Fruit fly (Drosophila melanogaster) whole organism, embryonic: ENCODE measurements around the gene CG8560.

Experiments
- Ada2b ChIP-seq: fragments of 200-800 bp; sonication (Bioruptor generic); IDR thresholded peaks from 2 replicates; pipeline ENCODE4 v1.3.6; 2022; ENCODE audit warnings: missing biosample characterization, missing genetic modification characterization
- B-H1 ChIP-seq: fragments of 200-800 bp; sonication (Bioruptor generic); IDR thresholded peaks from 3 replicates; pipeline ENCODE4 v1.3.6; 2022; ENCODE audit warnings: missing biosample characterization, missing genetic modification characterization
- CG1024 ChIP-seq: fragments of 200-800 bp; sonication (Bioruptor generic); IDR thresholded peaks from 2 replicates; pipeline ENCODE4 v1.3.6; 2022; ENCODE audit warnings: missing biosample characterization, missing genetic modification characterization
- CG10274 ChIP-seq: fragments of 200-800 bp; sonication (Bioruptor generic); optimal IDR thresholded peaks from 3 replicates; lab custom pipeline; 2017; ENCODE audit warnings: missing biosample characterization, mild to moderate bottlenecking, missing genetic modification characterization
- CG10431 ChIP-seq: fragments of 200-800 bp; sonication (Bioruptor generic); optimal IDR thresholded peaks from 3 replicates; lab custom pipeline; 2018; ENCODE audit warnings: missing biosample characterization, mild to moderate bottlenecking, missing genetic modification characterization
- CG11093 ChIP-seq: fragments of 200-800 bp; sonication (Bioruptor generic); IDR thresholded peaks from 3 replicates; pipeline ENCODE4 v1.3.6; 2022; ENCODE audit warnings: missing biosample characterization, missing genetic modification characterization
- CG11504 ChIP-seq: fragments of 200-800 bp; sonication (Bioruptor generic); optimal IDR thresholded peaks from 3 replicates; lab custom pipeline; 2019; ENCODE audit warnings: missing biosample characterization, mild to moderate bottlenecking, missing genetic modification characterization, moderate library complexity
- CG12299 ChIP-seq: fragments of 200-800 bp; sonication (Bioruptor generic); optimal IDR thresholded peaks from 2 replicates; lab custom pipeline; 2018; ENCODE audit warnings: missing biosample characterization, mild to moderate bottlenecking, missing genetic modification characterization
- CG13424 ChIP-seq: fragments of 200-800 bp; sonication (Bioruptor generic); optimal IDR thresholded peaks from 2 replicates; lab custom pipeline; 2019; ENCODE audit warnings: missing biosample characterization, mild to moderate bottlenecking, missing genetic modification characterization, moderate library complexity
- CG13894 ChIP-seq: fragments of 200-800 bp; sonication (Bioruptor generic); optimal IDR thresholded peaks from 3 replicates; lab custom pipeline; 2018; ENCODE audit warnings: missing biosample characterization, mild to moderate bottlenecking, missing genetic modification characterization, moderate library complexity
- CG14441 ChIP-seq: fragments of 200-800 bp; sonication (Bioruptor generic); IDR thresholded peaks from 2 replicates; pipeline ENCODE4 v1.3.6; 2022; ENCODE audit warnings: missing biosample characterization, missing genetic modification characterization
- CG1602 ChIP-seq: fragments of 200-800 bp; sonication (Bioruptor generic); optimal IDR thresholded peaks from 3 replicates; lab custom pipeline; 2016; ENCODE audit warnings: missing biosample characterization, missing genetic modification characterization
- CG1647 ChIP-seq: fragments of 200-800 bp; sonication (Bioruptor generic); optimal IDR thresholded peaks from 3 replicates; lab custom pipeline; 2016; ENCODE audit warnings: missing biosample characterization, missing genetic modification characterization
- CG17361 ChIP-seq: fragments of 200-800 bp; sonication (Bioruptor generic); IDR thresholded peaks from 3 replicates; pipeline ENCODE4 v1.3.6; 2022; ENCODE audit warnings: missing biosample characterization, missing genetic modification characterization
- CG17612 ChIP-seq: fragments of 200-800 bp; sonication (Bioruptor generic); IDR thresholded peaks from 2 replicates; pipeline ENCODE4 v1.3.6; 2022; ENCODE audit warnings: missing biosample characterization, missing genetic modification characterization
- CG1792 ChIP-seq: fragments of 200-800 bp; sonication (Bioruptor generic); optimal IDR thresholded peaks from 2 replicates; lab custom pipeline; 2016; ENCODE audit warnings: missing biosample characterization, missing genetic modification characterization
- CG31365 ChIP-seq: fragments of 200-800 bp; sonication (Bioruptor generic); optimal IDR thresholded peaks from 2 replicates; lab custom pipeline; 2018; ENCODE audit warnings: missing biosample characterization, mild to moderate bottlenecking, missing genetic modification characterization
- CG6689 ChIP-seq: fragments of 200-800 bp; sonication (Bioruptor generic); IDR thresholded peaks from 2 replicates; pipeline ENCODE4 v1.3.6; 2022; ENCODE audit warnings: missing biosample characterization, missing genetic modification characterization
- CG7786 ChIP-seq: fragments of 200-800 bp; sonication (Bioruptor generic); optimal IDR thresholded peaks from 2 replicates; lab custom pipeline; 2016; ENCODE audit warnings: missing biosample characterization, missing genetic modification characterization
- CG7928 ChIP-seq: fragments of 200-800 bp; sonication (Bioruptor generic); optimal IDR thresholded peaks from 2 replicates; lab custom pipeline; 2017; ENCODE audit warnings: missing biosample characterization, mild to moderate bottlenecking, missing genetic modification characterization
- CG9437 ChIP-seq: fragments of 200-800 bp; sonication (Bioruptor generic); optimal IDR thresholded peaks from 2 replicates; lab custom pipeline; 2018; ENCODE audit warnings: missing biosample characterization, mild to moderate bottlenecking, missing genetic modification characterization
- CG9727 ChIP-seq: fragments of 200-800 bp; sonication (Bioruptor generic); optimal IDR thresholded peaks from 3 replicates; lab custom pipeline; 2017; ENCODE audit warnings: missing biosample characterization, mild to moderate bottlenecking, missing genetic modification characterization
- Chrac-16 ChIP-seq: fragments of 200-800 bp; sonication (Bioruptor generic); optimal IDR thresholded peaks from 3 replicates; lab custom pipeline; 2016; ENCODE audit warnings: missing biosample characterization, missing genetic modification characterization
- E2f1 ChIP-seq: fragments of 200-800 bp; sonication (Bioruptor generic); IDR thresholded peaks from 2 replicates; pipeline ENCODE4 v1.3.6; 2022; ENCODE audit warnings: missing biosample characterization, missing genetic modification characterization
- Hr78 ChIP-seq, 2 experiments: fragments of 200-800 bp in 1 of 2; fragments of >200 bp in 1 of 2; sonication (Bioruptor generic) in 1 of 2; optimal IDR thresholded peaks; 2 replicates each; lab custom pipeline; 2017 to 2019; ENCODE audit warnings: missing biosample characterization in 2 of 2, missing genetic modification characterization in 2 of 2, mild to moderate bottlenecking in 1 of 2, moderate library complexity in 1 of 2
- Mad ChIP-seq: fragments of 200-800 bp; sonication (Bioruptor generic); optimal IDR thresholded peaks from 2 replicates; lab custom pipeline; 2016; ENCODE audit warnings: missing biosample characterization, missing genetic modification characterization
- Side ChIP-seq: fragments of 200-800 bp; sonication (Bioruptor generic); optimal IDR thresholded peaks from 2 replicates; lab custom pipeline; 2016; ENCODE audit warnings: missing biosample characterization, missing genetic modification characterization
- Sry-β ChIP-seq: fragments of 200-800 bp; sonication (Bioruptor generic); optimal IDR thresholded peaks from 2 replicates; lab custom pipeline; 2018; ENCODE audit warnings: missing biosample characterization, mild to moderate bottlenecking, missing genetic modification characterization, moderate library complexity
- Stat92E ChIP-seq, 3 experiments: fragments of >200 bp in 2 of 3; fragments of 200-800 bp in 1 of 3; sonication (Bioruptor generic) in 1 of 3; optimal IDR thresholded peaks; 2 replicates each; lab custom pipeline; 2017 to 2019; ENCODE audit warnings: missing biosample characterization in 3 of 3, missing genetic modification characterization in 3 of 3, mild to moderate bottlenecking in 1 of 3, moderate library complexity in 1 of 3
- YL-1 ChIP-seq: fragments of 200-800 bp; sonication (Bioruptor generic); optimal IDR thresholded peaks from 3 replicates; lab custom pipeline; 2017; ENCODE audit warnings: missing biosample characterization, mild to moderate bottlenecking, missing genetic modification characterization
- ap ChIP-seq: fragments of 200-800 bp; sonication (Bioruptor generic); IDR thresholded peaks from 2 replicates; pipeline ENCODE4 v1.3.6; 2022; ENCODE audit warnings: missing biosample characterization, missing genetic modification characterization
- ato ChIP-seq: fragments of 200-800 bp; sonication (Bioruptor generic); IDR thresholded peaks from 2 replicates; pipeline ENCODE4 v1.3.6; 2022; ENCODE audit warnings: missing biosample characterization, missing genetic modification characterization; ENCODE audit not compliant: partially characterized antibody
- bowl ChIP-seq: fragments of 200-800 bp; sonication (Bioruptor generic); IDR thresholded peaks from 2 replicates; pipeline ENCODE4 v1.3.6; 2022; ENCODE audit warnings: missing biosample characterization, missing genetic modification characterization
- btn ChIP-seq: fragments of 200-800 bp; sonication (Bioruptor generic); optimal IDR thresholded peaks from 2 replicates; lab custom pipeline; 2016; ENCODE audit warnings: missing biosample characterization, missing genetic modification characterization
- dimm ChIP-seq: fragments of 200-800 bp; sonication (Bioruptor generic); IDR thresholded peaks from 2 replicates; pipeline ENCODE4 v1.3.6; 2022; ENCODE audit warnings: missing biosample characterization, missing genetic modification characterization
- fd64A ChIP-seq: fragments of 200-800 bp; sonication (Bioruptor generic); optimal IDR thresholded peaks from 3 replicates; lab custom pipeline; 2018; ENCODE audit warnings: missing biosample characterization, mild to moderate bottlenecking, missing genetic modification characterization
- luna ChIP-seq: fragments of 200-800 bp; sonication (Bioruptor generic); optimal IDR thresholded peaks from 2 replicates; lab custom pipeline; 2016; ENCODE audit warnings: missing biosample characterization, missing genetic modification characterization
- maf-S ChIP-seq: fragments of 200-800 bp; sonication (Bioruptor generic); optimal IDR thresholded peaks from 2 replicates; lab custom pipeline; 2016; ENCODE audit warnings: missing biosample characterization, missing genetic modification characterization
- pan ChIP-seq, 4 experiments: fragments of >200 bp in 3 of 4; fragments of 200-800 bp in 1 of 4; sonication (Bioruptor generic) in 1 of 4; optimal IDR thresholded peaks in 3 of 4; IDR thresholded peaks in 1 of 4; 2 replicates each; pipeline versions ENCODE4 v1.3.6 to Lab custom; 2017 to 2022; ENCODE audit warnings: missing biosample characterization in 2 of 4, missing genetic modification characterization in 2 of 4, mixed read lengths in 1 of 4
- pum ChIP-seq: fragments of 200-800 bp; sonication (Bioruptor generic); optimal IDR thresholded peaks from 2 replicates; lab custom pipeline; 2016; ENCODE audit warnings: missing biosample characterization, missing genetic modification characterization
- repo ChIP-seq: fragments of 200-800 bp; sonication (Bioruptor generic); optimal IDR thresholded peaks from 2 replicates; lab custom pipeline; 2016; ENCODE audit warnings: missing biosample characterization, missing genetic modification characterization
- sr ChIP-seq: fragments of 200-800 bp; sonication (Bioruptor generic); IDR thresholded peaks from 3 replicates; pipeline ENCODE4 v1.3.6; 2022; ENCODE audit warnings: missing biosample characterization, missing genetic modification characterization
- tgo ChIP-seq: fragments of 200-800 bp; sonication (Bioruptor generic); IDR thresholded peaks from 3 replicates; pipeline ENCODE4 v1.3.6; 2022; ENCODE audit warnings: missing biosample characterization, missing genetic modification characterization
- tll ChIP-seq, 2 experiments: fragments of 200-800 bp in 1 of 2; fragments of >200 bp in 1 of 2; sonication (Bioruptor generic) in 1 of 2; optimal IDR thresholded peaks; 2 replicates each; lab custom pipeline; 2017 to 2019; ENCODE audit warnings: missing biosample characterization in 2 of 2, missing genetic modification characterization in 2 of 2, mild to moderate bottlenecking in 1 of 2, moderate library complexity in 1 of 2
- trem ChIP-seq: fragments of 200-800 bp; optimal IDR thresholded peaks from 3 replicates; lab custom pipeline; 2019; ENCODE audit warnings: missing biosample characterization, mild to moderate bottlenecking, missing genetic modification characterization, moderate library complexity
- z ChIP-seq: fragments of 200-800 bp; sonication (Bioruptor generic); IDR thresholded peaks from 3 replicates; pipeline ENCODE4 v1.3.6; 2022; ENCODE audit warnings: missing biosample characterization, missing genetic modification characterization
- zf30C ChIP-seq: fragments of 200-800 bp; sonication (Bioruptor generic); optimal IDR thresholded peaks from 3 replicates; lab custom pipeline; 2018; ENCODE audit warnings: missing biosample characterization, mild to moderate bottlenecking, missing genetic modification characterization
- zfh1 ChIP-seq: fragments of 200-800 bp; sonication (Bioruptor generic); IDR thresholded peaks from 3 replicates; pipeline ENCODE4 v1.3.6; 2022; ENCODE audit warnings: missing biosample characterization, missing genetic modification characterization

The CG8560 gene

dm6 chr3L:7367798-7368678 lies 35.9 kb downstream of the CG8560 start (continued):
- TF ChIP-seq Stat92E (GFP tag; optimal IDR thresholded peaks at IDR 0.05; lab: Kevin White, UChicago) (no peak), CG6689 (GFP tag; lab: Robert Waterston, UW) (peak; percentile 45; the same call in 1 of the 2 replicates), CG17361 (GFP tag; lab: Robert Waterston, UW) (peak; percentile 62; the same call in 1 of the 3 replicates), CG31365 (tag; lab: Kevin White, UChicago) (no peak), luna (GFP tag; lab: Kevin White, UChicago) (no peak), CG14441 (GFP tag; lab: Robert Waterston, UW) (no peak), CG13424 (tag; lab: Kevin White, UChicago) (peak; percentile 1), pan (optimal IDR thresholded peaks at IDR 0.05; lab: Kevin White, UChicago) (no peak), pan (GFP tag; optimal IDR thresholded peaks at IDR 0.05 in 1 of 2, IDR thresholded peaks at IDR 0.05 in 1 of 2) (peak in 1 of 2 experiments; percentile 32), bowl (GFP tag; lab: Robert Waterston, UW) (no peak), Ada2b (GFP tag; lab: Robert Waterston, UW) (no peak), maf-S (GFP tag; lab: Kevin White, UChicago) (no peak), YL-1 (GFP tag; lab: Kevin White, UChicago) (no peak), CG1602 (no peak), repo (GFP tag; lab: Kevin White, UChicago) (peak; percentile 2), CG12299 (tag; lab: Kevin White, UChicago) (no peak), Mad (GFP tag; lab: Kevin White, UChicago) (no peak), E2f1 (no peak), zfh1 (peak; percentile 47; the same call in 2 of the 3 replicates), CG10431 (GFP tag; lab: Kevin White, UChicago) (peak; percentile 1), tll (GFP tag; optimal IDR thresholded peaks at IDR 0.05; lab: Kevin White, UChicago) (no peak), Side (GFP tag; lab: Kevin White, UChicago) (no peak), CG9437 (GFP tag; lab: Kevin White, UChicago) (no peak), CG7786 (no peak), sr (GFP tag; lab: Robert Waterston, UW) (peak; percentile 94; the same call in 2 of the 3 replicates), CG11093 (GFP tag; lab: Robert Waterston, UW) (no peak), fd64A (GFP tag; lab: Kevin White, UChicago) (no peak), pum (GFP tag; lab: Kevin White, UChicago) (no peak), Hr78 (GFP tag; optimal IDR thresholded peaks at IDR 0.05; lab: Kevin White, UChicago) (peak in 1 of 2 experiments; percentile 47), B-H1 (GFP tag; lab: Robert Waterston, UW) (no peak), CG13894 (tag; lab: Kevin White, UChicago) (no peak), ap (no peak), CG1647 (peak; percentile 21), zf30C (GFP tag; lab: Kevin White, UChicago) (peak; percentile 48), CG1024 (no peak), trem (tag; lab: Kevin White, UChicago) (no peak), dimm (GFP tag; lab: Robert Waterston, UW) (no peak), CG1792 (no peak), CG17612 (GFP tag; lab: Robert Waterston, UW) (no peak), Sry-β (GFP tag; lab: Kevin White, UChicago) (no peak), CG9727 (GFP tag; lab: Kevin White, UChicago) (peak; percentile 22), btn (GFP tag; lab: Kevin White, UChicago) (no peak), CG11504 (tag; lab: Kevin White, UChicago) (peak; percentile 56), Chrac-16 (GFP tag; lab: Kevin White, UChicago) (no peak), tgo (GFP tag; lab: Robert Waterston, UW) (no peak; the same call in 2 of the 3 replicates), CG7928 (GFP tag; lab: Kevin White, UChicago) (no peak), ato (GFP tag; lab: Robert Waterston, UW) (0 out of 2 replicates have a peak, but pooled peaks have one; percentile 32), z (no peak), CG10274 (peak; percentile 0)
